Fruit fly (Drosophila melanogaster) whole organism, embryonic: Measurements from ENCODE around the gene bma.

Source experiments
- CG10274 ChIP-seq: fragments of 200-800 bp; sonication (Bioruptor generic); optimal IDR thresholded peaks from 3 replicates; lab custom pipeline; 2017; ENCODE audit warnings: missing biosample characterization, mild to moderate bottlenecking, missing genetic modification characterization
- CG11695 ChIP-seq: fragments of 200-800 bp; sonication (Bioruptor generic); IDR thresholded peaks from 3 replicates; pipeline ENCODE4 v1.3.6; 2022; ENCODE audit warnings: missing biosample characterization, missing genetic modification characterization
- CG13424 ChIP-seq: fragments of 200-800 bp; sonication (Bioruptor generic); optimal IDR thresholded peaks from 2 replicates; lab custom pipeline; 2019; ENCODE audit warnings: missing biosample characterization, mild to moderate bottlenecking, missing genetic modification characterization, moderate library complexity
- CG13624 ChIP-seq: fragments of 200-800 bp; sonication (Bioruptor generic); optimal IDR thresholded peaks from 2 replicates; lab custom pipeline; 2016; ENCODE audit warnings: missing biosample characterization, missing genetic modification characterization
- CG14710 ChIP-seq: fragments of 200-800 bp; sonication (Bioruptor generic); optimal IDR thresholded peaks from 3 replicates; lab custom pipeline; 2019; ENCODE audit warnings: missing biosample characterization, mild to moderate bottlenecking, missing genetic modification characterization, moderate library complexity
- CG15269 ChIP-seq: fragments of 200-800 bp; sonication (Bioruptor generic); optimal IDR thresholded peaks from 2 replicates; lab custom pipeline; 2018; ENCODE audit warnings: missing biosample characterization, mild to moderate bottlenecking, missing genetic modification characterization, moderate library complexity
- CG17186 ChIP-seq: fragments of 200-800 bp; sonication (Bioruptor generic); optimal IDR thresholded peaks from 3 replicates; lab custom pipeline; 2017; ENCODE audit warnings: missing biosample characterization, missing genetic modification reagents, missing genetic modification characterization
- CG18619 ChIP-seq: fragments of 200-800 bp; sonication (Bioruptor generic); optimal IDR thresholded peaks from 3 replicates; lab custom pipeline; 2017; ENCODE audit warnings: missing biosample characterization, mild to moderate bottlenecking, missing genetic modification characterization
- CG2202 ChIP-seq: fragments of 200-800 bp; sonication (Bioruptor generic); optimal IDR thresholded peaks from 2 replicates; lab custom pipeline; 2018; ENCODE audit warnings: missing biosample characterization, mild to moderate bottlenecking, missing genetic modification characterization
- CG3838 ChIP-seq: fragments of 200-800 bp; sonication (Bioruptor generic); optimal IDR thresholded peaks from 3 replicates; lab custom pipeline; 2016; ENCODE audit warnings: missing biosample characterization, missing genetic modification characterization
- CG4424 ChIP-seq: fragments of 200-800 bp; sonication (Bioruptor generic); optimal IDR thresholded peaks from 3 replicates; lab custom pipeline; 2016; ENCODE audit warnings: missing biosample characterization, missing genetic modification characterization
- CG4617 ChIP-seq: fragments of 200-800 bp; sonication (Bioruptor generic); optimal IDR thresholded peaks from 3 replicates; lab custom pipeline; 2016; ENCODE audit warnings: missing biosample characterization, missing genetic modification characterization, borderline replicate concordance
- CG5245 ChIP-seq: fragments of 200-800 bp; sonication (Bioruptor generic); optimal IDR thresholded peaks from 3 replicates; lab custom pipeline; 2016; ENCODE audit warnings: missing biosample characterization, missing genetic modification characterization
- CG7745 ChIP-seq: fragments of 200-800 bp; sonication (Bioruptor generic); optimal IDR thresholded peaks from 2 replicates; lab custom pipeline; 2018; ENCODE audit warnings: missing biosample characterization, mild to moderate bottlenecking, missing genetic modification characterization, moderate library complexity
- CG7839 ChIP-seq: fragments of 200-800 bp; sonication (Bioruptor generic); optimal IDR thresholded peaks from 3 replicates; lab custom pipeline; 2018; ENCODE audit warnings: missing biosample characterization, mild to moderate bottlenecking, missing genetic modification characterization, moderate library complexity
- CG7928 ChIP-seq: fragments of 200-800 bp; sonication (Bioruptor generic); optimal IDR thresholded peaks from 2 replicates; lab custom pipeline; 2017; ENCODE audit warnings: missing biosample characterization, mild to moderate bottlenecking, missing genetic modification characterization
- CG9215 ChIP-seq: fragments of 200-800 bp; sonication (Bioruptor generic); IDR thresholded peaks from 2 replicates; pipeline ENCODE4 v1.3.6; 2022; ENCODE audit warnings: missing biosample characterization, missing genetic modification characterization
- CG9817 ChIP-seq: fragments of 200-800 bp; sonication (Bioruptor generic); optimal IDR thresholded peaks from 2 replicates; lab custom pipeline; 2018; ENCODE audit warnings: missing biosample characterization, mild to moderate bottlenecking, missing genetic modification characterization, moderate library complexity
- D19B ChIP-seq: fragments of 200-800 bp; sonication (Bioruptor generic); optimal IDR thresholded peaks from 2 replicates; lab custom pipeline; 2017; ENCODE audit warnings: missing biosample characterization, mild to moderate bottlenecking, missing genetic modification characterization
- Dip2 ChIP-seq: fragments of 200-800 bp; sonication (Bioruptor generic); IDR thresholded peaks from 2 replicates; pipeline ENCODE4 v1.3.6; 2022; ENCODE audit warnings: missing biosample characterization, missing genetic modification characterization
- Dll ChIP-seq: fragments of 200-800 bp; sonication (Bioruptor generic); IDR thresholded peaks from 4 replicates; pipeline ENCODE4 v1.3.6; 2022; ENCODE audit warnings: missing biosample characterization, missing genetic modification characterization; ENCODE audit not compliant: partially characterized antibody
- Doc2 ChIP-seq: fragments of 200-800 bp; sonication (Bioruptor generic); IDR thresholded peaks from 2 replicates; pipeline ENCODE4 v1.3.6; 2022; ENCODE audit warnings: missing biosample characterization, missing genetic modification characterization
- Doc3 ChIP-seq: fragments of 200-800 bp; sonication (Bioruptor generic); IDR thresholded peaks from 3 replicates; pipeline ENCODE4 v1.3.6; 2022; ENCODE audit warnings: missing biosample characterization, missing genetic modification characterization; ENCODE audit not compliant: partially characterized antibody
- Eip74EF ChIP-seq, 2 experiments: fragments of 200-800 bp in 1 of 2; fragments of >200 bp in 1 of 2; sonication (Bioruptor generic) in 1 of 2; optimal IDR thresholded peaks; 2 replicates each; lab custom pipeline; 2017 to 2019; ENCODE audit warnings: missing biosample characterization in 2 of 2, missing genetic modification characterization in 2 of 2, mild to moderate bottlenecking in 1 of 2, moderate library complexity in 1 of 2
- Hand ChIP-seq: fragments of 200-800 bp; sonication (Bioruptor generic); optimal IDR thresholded peaks from 2 replicates; lab custom pipeline; 2017; ENCODE audit warnings: mild to moderate bottlenecking, missing biosample characterization, missing genetic modification reagents, missing genetic modification characterization
- Hmx ChIP-seq: fragments of 200-800 bp; sonication (Bioruptor generic); optimal IDR thresholded peaks from 2 replicates; lab custom pipeline; 2016; ENCODE audit warnings: missing biosample characterization, missing genetic modification characterization
- Hr39 ChIP-seq: fragments of >200 bp; optimal IDR thresholded peaks from 2 replicates; lab custom pipeline; 2017
- MBD-R2 ChIP-seq: fragments of 200-800 bp; sonication (Bioruptor generic); IDR thresholded peaks from 2 replicates; pipeline ENCODE4 v1.3.6; 2022; ENCODE audit warnings: missing biosample characterization, missing genetic modification characterization
- Oaz ChIP-seq: fragments of 200-800 bp; sonication (Bioruptor generic); IDR thresholded peaks from 2 replicates; pipeline ENCODE4 v1.3.6; 2022; ENCODE audit warnings: missing biosample characterization, missing genetic modification characterization
- Poxn ChIP-seq: fragments of 200-800 bp; sonication (Bioruptor generic); IDR thresholded peaks from 2 replicates; pipeline ENCODE4 v1.3.6; 2022; ENCODE audit warnings: missing biosample characterization, missing genetic modification characterization
- Rfx ChIP-seq: fragments of 200-800 bp; sonication (Bioruptor generic); IDR thresholded peaks from 2 replicates; pipeline ENCODE4 v1.3.6; 2022; ENCODE audit warnings: missing biosample characterization, missing genetic modification characterization
- Ssrp ChIP-seq: fragments of 200-800 bp; sonication (Bioruptor generic); optimal IDR thresholded peaks from 2 replicates; lab custom pipeline; 2018; ENCODE audit warnings: missing biosample characterization, mild to moderate bottlenecking, missing genetic modification characterization, moderate library complexity
- Trl ChIP-seq, 3 experiments: fragments of >200 bp in 2 of 3; fragments of 200-800 bp in 1 of 3; sonication (Bioruptor generic) in 1 of 3; optimal IDR thresholded peaks; 2 replicates in 1 of 3; 3 replicates in 2 of 3; lab custom pipeline; 2016 to 2017; ENCODE audit warnings: missing biosample characterization in 1 of 3, missing genetic modification characterization in 1 of 3
- Xbp1 ChIP-seq: fragments of 200-800 bp; sonication (Bioruptor generic); optimal IDR thresholded peaks from 3 replicates; lab custom pipeline; 2016; ENCODE audit warnings: missing biosample characterization, mild to moderate bottlenecking, missing genetic modification characterization
- ato ChIP-seq: fragments of 200-800 bp; sonication (Bioruptor generic); IDR thresholded peaks from 2 replicates; pipeline ENCODE4 v1.3.6; 2022; ENCODE audit warnings: missing biosample characterization, missing genetic modification characterization; ENCODE audit not compliant: partially characterized antibody
- bowl ChIP-seq: fragments of 200-800 bp; sonication (Bioruptor generic); IDR thresholded peaks from 2 replicates; pipeline ENCODE4 v1.3.6; 2022; ENCODE audit warnings: missing biosample characterization, missing genetic modification characterization
- croc ChIP-seq: fragments of 200-800 bp; sonication (Bioruptor generic); conservative IDR thresholded peaks from 3 replicates; pipeline ENCODE4 v1.3.6; 2022; ENCODE audit warnings: missing biosample characterization, missing genetic modification characterization
- dmrt11E ChIP-seq: fragments of 200-800 bp; sonication (Bioruptor generic); optimal IDR thresholded peaks from 3 replicates; lab custom pipeline; 2018; ENCODE audit warnings: missing biosample characterization, mild to moderate bottlenecking, missing genetic modification characterization, moderate library complexity
- fd102C ChIP-seq: fragments of 200-800 bp; sonication (Bioruptor generic); optimal IDR thresholded peaks from 2 replicates; lab custom pipeline; 2018; ENCODE audit warnings: missing biosample characterization, mild to moderate bottlenecking, missing genetic modification characterization, moderate library complexity
- fru ChIP-seq: fragments of >200 bp; optimal IDR thresholded peaks from 2 replicates; lab custom pipeline; 2017
- mld ChIP-seq: fragments of 200-800 bp; sonication (Bioruptor generic); IDR thresholded peaks from 3 replicates; pipeline ENCODE4 v1.3.6; 2022; ENCODE audit warnings: missing biosample characterization, missing genetic modification characterization; ENCODE audit not compliant: partially characterized antibody
- oc ChIP-seq: fragments of 200-800 bp; sonication (Bioruptor generic); optimal IDR thresholded peaks from 2 replicates; lab custom pipeline; 2018; ENCODE audit warnings: missing biosample characterization, mild to moderate bottlenecking, missing genetic modification characterization, moderate library complexity
- peb ChIP-seq: fragments of 200-800 bp; sonication (Bioruptor generic); IDR thresholded peaks from 2 replicates; pipeline ENCODE4 v1.3.6; 2022; ENCODE audit warnings: missing biosample characterization, missing genetic modification characterization
- ranshi ChIP-seq: fragments of 200-800 bp; sonication (Bioruptor generic); IDR thresholded peaks from 2 replicates; pipeline ENCODE4 v1.3.6; 2022; ENCODE audit warnings: missing biosample characterization, missing genetic modification characterization
- rib ChIP-seq: fragments of 200-800 bp; sonication (Bioruptor generic); IDR thresholded peaks from 2 replicates; pipeline ENCODE4 v1.3.6; 2022; ENCODE audit warnings: missing biosample characterization, missing genetic modification characterization
- so ChIP-seq: fragments of 200-800 bp; sonication (Bioruptor generic); IDR thresholded peaks from 3 replicates; pipeline ENCODE4 v1.3.6; 2022; ENCODE audit warnings: missing biosample characterization, missing genetic modification characterization
- trem ChIP-seq: fragments of 200-800 bp; optimal IDR thresholded peaks from 3 replicates; lab custom pipeline; 2019; ENCODE audit warnings: missing biosample characterization, mild to moderate bottlenecking, missing genetic modification characterization, moderate library complexity
- unpg ChIP-seq: fragments of 200-800 bp; sonication (Bioruptor generic); optimal IDR thresholded peaks from 3 replicates; lab custom pipeline; 2018; ENCODE audit warnings: missing biosample characterization, mild to moderate bottlenecking, missing genetic modification characterization, moderate library complexity
- vvl ChIP-seq: fragments of 200-800 bp; sonication (Bioruptor generic); IDR thresholded peaks from 2 replicates; pipeline ENCODE4 v1.3.6; 2022; ENCODE audit warnings: missing biosample characterization, missing genetic modification characterization

bma gene

dm6 chr3L:9972007-9972856 is 64.3 kb downstream of the bma start, which contains the start of the genes CG6674, CG42455 and vnc (continued):
- no peak for TF ChIP-seq CG18619
- no peak for TF ChIP-seq Oaz (GFP tag; lab: Robert Waterston, UW)
- peak; percentile 13 for TF ChIP-seq unpg (GFP tag; lab: Kevin White, UChicago)
- no peak for TF ChIP-seq oc (tag; lab: Kevin White, UChicago)
- no peak for TF ChIP-seq CG15269
- no peak for TF ChIP-seq D19B
- peak; percentile 25; the same call in 1 of the 2 replicates for TF ChIP-seq vvl (GFP tag; lab: Robert Waterston, UW)
- TF ChIP-seq CG2202 (tag; lab: Kevin White, UChicago): no peak
- TF ChIP-seq trem: peak; percentile 23
- TF ChIP-seq Hmx (GFP tag; lab: Kevin White, UChicago): no peak
- TF ChIP-seq Hand (GFP tag; lab: Kevin White, UChicago): no peak
- no peak for TF ChIP-seq Trl (optimal IDR thresholded peaks at IDR 0.05; lab: Kevin White, UChicago)
- no peak for TF ChIP-seq Trl (GFP tag; optimal IDR thresholded peaks at IDR 0.05; lab: Kevin White, UChicago)
- peak; percentile 47 for TF ChIP-seq CG4424 (GFP tag; lab: Kevin White, UChicago)
- no peak for TF ChIP-seq Ssrp (tag; lab: Kevin White, UChicago)
- TF ChIP-seq ranshi: no peak
- TF ChIP-seq so: no peak
- TF ChIP-seq CG5245 (GFP tag; lab: Kevin White, UChicago): peak; percentile 12
- TF ChIP-seq ato (GFP tag; lab: Robert Waterston, UW): no peak
- no peak for TF ChIP-seq Doc2 (GFP tag; lab: Robert Waterston, UW)
- TF ChIP-seq Hr39 (lab: Kevin White, UChicago): no peak
- no peak for TF ChIP-seq dmrt11E (tag; lab: Kevin White, UChicago)
- TF ChIP-seq CG13624 (GFP tag; lab: Kevin White, UChicago): peak; percentile 31
- TF ChIP-seq Xbp1 (GFP tag; lab: Kevin White, UChicago): peak; percentile 29
- TF ChIP-seq Dip2 (GFP tag; lab: Robert Waterston, UW): no peak
- no peak for TF ChIP-seq Doc3 (GFP tag; lab: Robert Waterston, UW)
- no peak for TF ChIP-seq fru (lab: Kevin White, UChicago)
- TF ChIP-seq CG9215 (GFP tag; lab: Robert Waterston, UW): no peak
- TF ChIP-seq CG10274 (GFP tag; lab: Kevin White, UChicago): no peak
- peak; percentile 12 for TF ChIP-seq CG9817 (tag; lab: Kevin White, UChicago)
- peak; percentile 69; the same call in 1 of the 2 replicates for TF ChIP-seq Rfx (GFP tag; lab: Robert Waterston, UW)
- TF ChIP-seq rib (GFP tag; lab: Robert Waterston, UW): 0 out of 2 replicates have a peak, but pooled peaks have one; percentile 42
- TF ChIP-seq CG4617: peak; percentile 82
- no peak for TF ChIP-seq croc (GFP tag; lab: Robert Waterston, UW)
- no peak for TF ChIP-seq Poxn (GFP tag; lab: Robert Waterston, UW)
- TF ChIP-seq Dll (GFP tag; lab: Robert Waterston, UW): no peak
- TF ChIP-seq mld (GFP tag; lab: Robert Waterston, UW): no peak
- TF ChIP-seq CG17186 (GFP tag; lab: Kevin White, UChicago): peak; percentile 12
- no peak for TF ChIP-seq fd102C
- peak; percentile 34 for TF ChIP-seq CG14710 (tag; lab: Kevin White, UChicago)
- no peak for TF ChIP-seq Eip74EF (GFP tag; optimal IDR thresholded peaks at IDR 0.05; lab: Kevin White, UChicago)
- TF ChIP-seq CG11695: no peak
- no peak for TF ChIP-seq CG13424 (tag; lab: Kevin White, UChicago)
- TF ChIP-seq bowl (GFP tag; lab: Robert Waterston, UW): no peak
- TF ChIP-seq CG7928 (GFP tag; lab: Kevin White, UChicago): peak; percentile 89
- no peak for TF ChIP-seq CG7745 (tag; lab: Kevin White, UChicago)
- no peak for TF ChIP-seq CG3838 (GFP tag; lab: Kevin White, UChicago)
- TF ChIP-seq MBD-R2 (GFP tag; lab: Robert Waterston, UW): peak; percentile 75
- peak; percentile 22 for TF ChIP-seq CG7839 (tag; lab: Kevin White, UChicago)
- no peak for TF ChIP-seq peb (GFP tag; lab: Robert Waterston, UW)
